Worm (Caenorhabditis elegans): ENCODE data around the gene C28H8.7.
A peak's percentile ranks its signal among the peaks of the same experiment; 100 is the strongest.

C28H8.7 gene

DNA sequence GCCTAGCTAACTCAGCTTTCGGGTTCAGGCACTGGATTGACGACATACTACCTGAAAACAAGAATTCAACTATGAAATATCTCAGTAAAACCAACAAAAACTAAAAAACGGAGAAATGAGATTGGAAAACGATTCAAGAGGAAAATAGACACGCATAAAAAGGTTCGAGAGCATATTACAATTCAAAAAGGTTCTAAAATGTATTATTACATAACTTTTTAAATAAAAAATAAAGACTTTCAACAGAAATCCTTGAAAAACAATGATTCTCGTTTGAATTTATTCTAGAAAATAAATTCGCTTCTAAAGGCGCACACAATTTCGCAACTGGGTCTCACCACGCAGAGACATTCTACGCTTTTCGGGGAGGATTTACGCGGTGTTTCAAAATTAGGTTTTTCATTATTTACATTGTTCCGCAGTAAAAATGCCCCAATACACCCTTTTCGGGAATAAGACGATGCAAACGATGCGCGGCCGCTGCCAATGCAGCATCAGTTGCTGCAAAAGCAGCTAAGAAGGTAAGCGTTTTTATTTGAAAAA is 31.1 kb downstream of the C28H8.7 start, which contains the start of the genes cct-6 and alh-9 (continued):
- TF ChIP-seq duxl-1 (tag; optimal IDR thresholded peaks at IDR 0.05; ENCODE audit: poor library complexity) = no peak
- no peak for TF ChIP-seq nhr-237 (tag; optimal IDR thresholded peaks at IDR 0.05)
- TF ChIP-seq madf-5 (GFP tag; IDR thresholded peaks at IDR 0.05) = no peak
- TF ChIP-seq ztf-11 (tag; optimal IDR thresholded peaks at IDR 0.05) = no peak
- no peak for TF ChIP-seq zip-11 (GFP tag; IDR thresholded peaks at IDR 0.05)
- TF ChIP-seq lir-3 (tag; optimal IDR thresholded peaks at IDR 0.05) = no peak
- TF ChIP-seq rbr-2 (tag; optimal IDR thresholded peaks at IDR 0.05) = peak; percentile 62
- no peak for TF ChIP-seq ceh-32 (tag; optimal IDR thresholded peaks at IDR 0.05; ENCODE audit: poor library complexity)
- TF ChIP-seq daf-8 (GFP tag; IDR thresholded peaks at IDR 0.05) = no peak
- TF ChIP-seq F49E8.2 (tag; optimal IDR thresholded peaks at IDR 0.05; ENCODE audit: borderline replicate concordance) = no peak
- no peak for TF ChIP-seq daf-19 (GFP tag; conservative IDR thresholded peaks at IDR 0.05)
- no peak; the same call in 1 of the 2 replicates for TF ChIP-seq zfp-3 (GFP tag; conservative IDR thresholded peaks at IDR 0.05)
- TF ChIP-seq lin-38 (GFP tag; IDR thresholded peaks at IDR 0.05) = peak; percentile 62
- TF ChIP-seq nhr-48 (tag; optimal IDR thresholded peaks at IDR 0.05) = no peak
- peak; percentile 35; the same call in 1 of the 2 replicates for TF ChIP-seq dmd-6 (GFP tag; IDR thresholded peaks at IDR 0.05)
- no peak for TF ChIP-seq zag-1 (tag; optimal IDR thresholded peaks at IDR 0.05)
- TF ChIP-seq ceh-28 (tag; optimal IDR thresholded peaks at IDR 0.05) = no peak
- TF ChIP-seq F37D6.2 (tag; optimal IDR thresholded peaks at IDR 0.05) = no peak
- TF ChIP-seq saeg-2 (GFP tag; IDR thresholded peaks at IDR 0.05) = no peak
- TF ChIP-seq lin-29 (GFP tag; IDR thresholded peaks at IDR 0.05) = no peak
- no peak for TF ChIP-seq ces-1 (GFP tag; optimal IDR thresholded peaks at IDR 0.05)
- TF ChIP-seq egl-27 (tag; optimal IDR thresholded peaks at IDR 0.05) = no peak
- TF ChIP-seq unc-62 (GFP tag; optimal IDR thresholded peaks at IDR 0.05 in 1 of 2) = no peak
- TF ChIP-seq unc-62 (tag; optimal IDR thresholded peaks at IDR 0.05) = no peak
- TF ChIP-seq ctbp-1 (GFP tag; IDR thresholded peaks at IDR 0.05) = no peak
- no peak for TF ChIP-seq egl-43 (GFP tag; IDR thresholded peaks at IDR 0.05)
- no peak for TF ChIP-seq madf-9 (GFP tag; conservative IDR thresholded peaks at IDR 0.05)
- TF ChIP-seq arid-1 (GFP tag; conservative IDR thresholded peaks at IDR 0.05) = no peak; the same call in 1 of the 2 replicates
- TF ChIP-seq dmd-9 (GFP tag; IDR thresholded peaks at IDR 0.05) = no peak
- TF ChIP-seq snpc-1.2 (GFP tag; IDR thresholded peaks at IDR 0.05) = no peak
- TF ChIP-seq Y5F2A.4 (GFP tag; optimal IDR thresholded peaks at IDR 0.05) = no peak
- TF ChIP-seq dmd-8 (GFP tag; IDR thresholded peaks at IDR 0.05) = no peak
- no peak for TF ChIP-seq set-16 (GFP tag; IDR thresholded peaks at IDR 0.05)
- TF ChIP-seq mes-2 (tag; optimal IDR thresholded peaks at IDR 0.05; ENCODE audit: poor library complexity, severe bottlenecking) = peak; percentile 92
- no peak for TF ChIP-seq nhr-10 (tag; optimal IDR thresholded peaks at IDR 0.05)
- TF ChIP-seq mdt-29 (GFP tag; IDR thresholded peaks at IDR 0.05) = no peak
- TF ChIP-seq Y75B8A.6 (GFP tag; IDR thresholded peaks at IDR 0.05) = no peak
- no peak for TF ChIP-seq lim-7 (GFP tag; IDR thresholded peaks at IDR 0.05)
- TF ChIP-seq fos-1 (tag; optimal IDR thresholded peaks at IDR 0.05) = no peak
- peak; percentile 71 for TF ChIP-seq ztf-7 (tag; optimal IDR thresholded peaks at IDR 0.05)
- no peak for TF ChIP-seq gei-8 (GFP tag; optimal IDR thresholded peaks at IDR 0.05)
- peak in 1 of 2 experiments; percentile 59 for TF ChIP-seq hif-1 (tag; optimal IDR thresholded peaks at IDR 0.05)
- TF ChIP-seq unc-130 (GFP tag; optimal IDR thresholded peaks at IDR 0.05) = peak; percentile 40
- no peak for TF ChIP-seq attf-4 (tag; optimal IDR thresholded peaks at IDR 0.05)
- TF ChIP-seq ceh-44 (GFP tag; IDR thresholded peaks at IDR 0.05) = no peak
- no peak for TF ChIP-seq fkh-10 (GFP tag; optimal IDR thresholded peaks at IDR 0.05)
- peak; percentile 49 for TF ChIP-seq nhr-28 (tag; optimal IDR thresholded peaks at IDR 0.05)
- no peak for TF ChIP-seq skn-1 (tag; optimal IDR thresholded peaks at IDR 0.05)
- peak; percentile 81 for TF ChIP-seq nhr-6 (tag; optimal IDR thresholded peaks at IDR 0.05)
- TF ChIP-seq sdz-12 (GFP tag; optimal IDR thresholded peaks at IDR 0.05) = no peak
- TF ChIP-seq jun-1 (tag; optimal IDR thresholded peaks at IDR 0.05) = no peak
- TF ChIP-seq nhr-111 (GFP tag; optimal IDR thresholded peaks at IDR 0.05) = no peak

Measured in whole organism, L4 larva.